Fruit fly (Drosophila melanogaster) whole organism, adult: ENCODE results near the gene CG7465.

Source experiments
- CG11617 ChIP-seq: fragments of 200-800 bp; sonication (Bioruptor generic); optimal IDR thresholded peaks from 2 replicates; lab custom pipeline; 2017; ENCODE audit warnings: mild to moderate bottlenecking, missing biosample characterization, missing genetic modification reagents, missing genetic modification characterization
- CG12768 ChIP-seq: fragments of 200-800 bp; sonication (Bioruptor generic); optimal IDR thresholded peaks from 2 replicates; lab custom pipeline; 2017; ENCODE audit warnings: missing biosample characterization, missing genetic modification characterization, mild to moderate bottlenecking, moderate library complexity, missing genetic modification reagents
- CG14711 ChIP-seq: fragments of 200-800 bp; sonication (Bioruptor generic); optimal IDR thresholded peaks from 2 replicates; lab custom pipeline; 2018; ENCODE audit warnings: missing biosample characterization, mild to moderate bottlenecking, missing genetic modification characterization, moderate library complexity
- CG1620 ChIP-seq: fragments of 200-800 bp; sonication (Bioruptor generic); optimal IDR thresholded peaks from 2 replicates; lab custom pipeline; 2016; ENCODE audit warnings: missing biosample characterization, missing genetic modification characterization
- CG33017 ChIP-seq: fragments of 200-800 bp; sonication (Bioruptor generic); optimal IDR thresholded peaks from 2 replicates; lab custom pipeline; 2018; ENCODE audit warnings: missing biosample characterization, mild to moderate bottlenecking, missing genetic modification characterization, moderate library complexity
- CG5204 ChIP-seq: fragments of 200-800 bp; sonication (Bioruptor generic); optimal IDR thresholded peaks from 2 replicates; lab custom pipeline; 2016; ENCODE audit warnings: missing biosample characterization, missing genetic modification characterization
- CG7045 ChIP-seq: fragments of 200-800 bp; sonication (Bioruptor generic); optimal IDR thresholded peaks from 2 replicates; lab custom pipeline; 2017; ENCODE audit warnings: missing biosample characterization, mild to moderate bottlenecking, missing genetic modification characterization
- CG7101 ChIP-seq: fragments of 200-800 bp; sonication (Bioruptor generic); optimal IDR thresholded peaks from 2 replicates; lab custom pipeline; 2018; ENCODE audit warnings: missing biosample characterization, mild to moderate bottlenecking, missing genetic modification characterization, moderate library complexity
- Clk ChIP-seq: fragments of 200-800 bp; sonication (Bioruptor generic); optimal IDR thresholded peaks from 2 replicates; lab custom pipeline; 2017; ENCODE audit warnings: missing biosample characterization, missing genetic modification characterization
- Crg-1 ChIP-seq: fragments of 200-800 bp; sonication (Bioruptor generic); optimal IDR thresholded peaks from 2 replicates; lab custom pipeline; 2016; ENCODE audit warnings: missing biosample characterization, missing genetic modification characterization
- Hr96 ChIP-seq: fragments of 200-800 bp; sonication (Bioruptor generic); optimal IDR thresholded peaks from 2 replicates; lab custom pipeline; 2016; ENCODE audit warnings: missing biosample characterization, missing genetic modification characterization
- Mnt ChIP-seq: fragments of 200-800 bp; sonication (Bioruptor generic); optimal IDR thresholded peaks from 2 replicates; lab custom pipeline; 2016; ENCODE audit warnings: missing biosample characterization, mild to moderate bottlenecking, missing genetic modification characterization
- cic ChIP-seq: fragments of 200-800 bp; sonication (Bioruptor generic); optimal IDR thresholded peaks from 2 replicates; lab custom pipeline; 2017; ENCODE audit warnings: missing biosample characterization, mild to moderate bottlenecking, missing genetic modification characterization, moderate library complexity
- cnc ChIP-seq, 2 experiments: fragments of >200 bp; optimal IDR thresholded peaks; 2 replicates each; lab custom pipeline; 2017
- kay ChIP-seq: fragments of 200-800 bp; sonication (Bioruptor generic); peaks from one replicate; lab custom pipeline; 2016; ENCODE audit warnings: missing biosample characterization, missing genetic modification characterization, borderline replicate concordance
- ovo ChIP-seq: fragments of 200-800 bp; sonication (Bioruptor generic); optimal IDR thresholded peaks from 2 replicates; lab custom pipeline; 2016; ENCODE audit warnings: missing biosample characterization, missing genetic modification characterization
- pad ChIP-seq: fragments of 200-800 bp; sonication (Bioruptor generic); optimal IDR thresholded peaks from 3 replicates; lab custom pipeline; 2017; ENCODE audit warnings: missing biosample characterization, missing genetic modification characterization, mild to moderate bottlenecking, moderate library complexity, missing genetic modification reagents
- tj ChIP-seq: fragments of 200-800 bp; sonication (Bioruptor generic); optimal IDR thresholded peaks from 3 replicates; lab custom pipeline; 2017; ENCODE audit warnings: missing biosample characterization, mild to moderate bottlenecking, missing genetic modification characterization, moderate library complexity
- toe ChIP-seq: fragments of 200-800 bp; sonication (Bioruptor generic); optimal IDR thresholded peaks from 2 replicates; lab custom pipeline; 2016; ENCODE audit warnings: missing biosample characterization, missing genetic modification characterization

The CG7465 gene

DNA sequence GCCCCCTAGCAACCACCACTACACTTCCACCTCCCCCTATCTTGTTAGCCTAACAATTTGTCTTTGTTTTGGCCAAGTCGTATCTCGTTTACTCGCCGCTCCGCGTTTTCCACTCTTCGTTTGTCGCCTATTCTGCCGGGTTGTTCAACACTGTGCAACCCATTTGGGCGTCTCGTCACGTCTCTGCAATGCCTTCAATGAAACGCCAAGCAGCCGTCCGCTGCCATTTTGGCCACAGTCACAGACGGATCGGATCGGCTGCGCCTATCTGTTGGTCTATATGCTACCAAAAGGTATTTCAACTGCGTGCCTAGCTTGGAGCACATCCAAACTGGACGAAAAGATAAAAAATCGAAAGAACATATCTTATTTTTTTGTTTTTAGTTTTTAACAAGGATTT is 36.3 kb downstream of the CG7465 start:
- TF ChIP-seq CG5204, result no peak

DNA sequence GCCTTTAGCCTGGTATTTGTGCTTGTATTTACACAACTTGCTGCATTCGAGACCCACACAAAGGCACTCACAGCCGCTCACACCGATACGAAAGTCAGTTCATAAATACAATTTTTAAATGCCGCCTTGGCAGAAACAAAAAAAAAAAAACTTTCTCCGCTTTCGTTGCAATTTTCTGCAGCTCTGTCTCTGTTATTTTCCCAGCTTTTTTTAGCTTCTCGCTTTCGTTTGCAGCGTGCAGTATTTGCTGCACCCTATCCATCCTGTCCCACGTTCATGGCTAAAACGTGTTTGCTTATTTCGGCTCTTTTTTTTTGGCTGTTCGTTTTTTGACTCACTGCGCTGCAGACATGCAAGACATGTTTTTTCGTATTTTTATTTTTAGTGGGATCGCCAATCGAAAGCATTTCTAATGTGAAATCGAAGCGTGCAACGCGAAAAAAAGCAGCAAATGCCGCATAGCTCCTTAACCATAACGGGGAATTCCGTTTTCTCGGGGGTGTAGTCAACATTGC is 39.4 kb downstream of the CG7465 start:
- TF ChIP-seq CG7101 (tag; lab: Kevin White, UChicago), result no peak
- no peak for TF ChIP-seq toe (GFP tag; lab: Kevin White, UChicago)
- TF ChIP-seq Clk (GFP tag; lab: Kevin White, UChicago), result no peak
- no peak for TF ChIP-seq cnc (optimal IDR thresholded peaks at IDR 0.05; lab: Kevin White, UChicago)
- no peak for TF ChIP-seq pad (GFP tag; lab: Kevin White, UChicago)
- no peak for TF ChIP-seq CG7045
- no peak for TF ChIP-seq CG11617 (GFP tag; lab: Kevin White, UChicago)
- no peak for TF ChIP-seq tj (GFP tag; lab: Kevin White, UChicago)
- TF ChIP-seq CG33017 (tag; lab: Kevin White, UChicago), result no peak
- TF ChIP-seq Crg-1 (GFP tag; lab: Kevin White, UChicago), result no peak
- no peak for TF ChIP-seq cic (GFP tag; lab: Kevin White, UChicago)
- TF ChIP-seq CG12768 (GFP tag; lab: Kevin White, UChicago), result no peak
- TF ChIP-seq Mnt, result no peak
- no peak for TF ChIP-seq ovo (GFP tag; lab: Kevin White, UChicago)
- no peak for TF ChIP-seq Hr96 (GFP tag; lab: Kevin White, UChicago)
- TF ChIP-seq CG5204, result no peak

DNA sequence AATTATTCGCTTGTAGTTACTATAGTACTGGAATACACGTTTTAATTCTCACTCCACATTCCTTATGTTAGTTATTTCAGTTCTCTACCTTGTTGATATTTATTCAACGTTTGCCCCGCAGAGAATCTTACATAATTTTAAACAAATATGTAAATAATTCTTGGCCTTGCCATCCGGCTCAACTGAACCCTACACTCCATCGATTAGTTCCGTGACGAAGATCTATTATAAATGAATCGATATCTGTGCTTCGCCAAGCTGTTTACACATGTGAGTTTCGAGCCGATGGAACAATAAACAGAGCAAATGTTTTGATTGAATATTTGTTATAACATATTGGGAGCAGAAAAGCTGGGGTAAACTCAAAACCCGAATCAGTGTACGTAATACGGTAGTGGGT is 41.7 kb downstream of the CG7465 start:
- TF ChIP-seq CG5204, result no peak
- TF ChIP-seq CG1620, result no peak
- TF ChIP-seq cic (GFP tag; lab: Kevin White, UChicago), result no peak
- no peak for TF ChIP-seq tj (GFP tag; lab: Kevin White, UChicago)
- TF ChIP-seq cnc (optimal IDR thresholded peaks at IDR 0.05; lab: Kevin White, UChicago), result no peak
- no peak for TF ChIP-seq toe (GFP tag; lab: Kevin White, UChicago)
- TF ChIP-seq kay, result no peak
- TF ChIP-seq CG11617 (GFP tag; lab: Kevin White, UChicago), result no peak
- no peak for TF ChIP-seq CG14711 (tag; lab: Kevin White, UChicago)
- TF ChIP-seq ovo (GFP tag; lab: Kevin White, UChicago), result no peak
- no peak for TF ChIP-seq Hr96 (GFP tag; lab: Kevin White, UChicago)
